Fruit fly (Drosophila melanogaster) Kc167 (cell line): ENCODE results near the gene tral.

ENCODE experiments used
- Sin3A ChIP-seq: fragments of >200 bp; optimal IDR thresholded peaks from 2 replicates; lab custom pipeline; 2018; ENCODE audit warnings: missing external identifiers
- h ChIP-seq: fragments of >200 bp; optimal IDR thresholded peaks from 3 replicates; lab custom pipeline; 2018; ENCODE audit warnings: missing external identifiers
- insv ChIP-seq: fragments of >200 bp; optimal IDR thresholded peaks from 3 replicates; lab custom pipeline; 2018; ENCODE audit warnings: missing external identifiers
- psq ChIP-seq: fragments of >200 bp; optimal IDR thresholded peaks from 2 replicates; lab custom pipeline; 2017; ENCODE audit warnings: missing external identifiers
- ttk ChIP-seq: sonication (Bioruptor generic); optimal IDR thresholded peaks from 2 replicates; lab custom pipeline; 2017; ENCODE audit warnings: missing external identifiers

DNA sequence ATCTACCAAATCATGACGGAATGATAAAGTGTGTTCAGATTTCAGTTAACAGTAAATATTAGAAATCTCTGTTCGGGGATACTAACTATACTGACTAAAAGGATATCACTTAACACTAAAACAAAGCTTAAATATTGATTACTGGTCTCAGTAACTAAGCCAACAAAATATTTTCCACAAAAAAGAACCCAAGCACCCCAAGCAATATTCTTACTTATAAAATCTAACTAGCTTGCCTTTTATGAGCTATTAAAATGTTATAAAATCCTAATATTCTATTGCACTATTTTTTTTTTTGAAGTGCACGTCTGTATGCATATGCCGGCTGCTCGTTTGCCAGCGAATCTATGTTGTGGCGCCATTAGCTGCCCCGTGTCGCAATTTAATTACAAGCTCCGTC, 34.6 kb downstream of the tral start:
- TF ChIP-seq ttk (lab: Kevin White, UChicago) = no peak
- no peak for TF ChIP-seq h (lab: Kevin White, UChicago)
- no peak for TF ChIP-seq Sin3A (lab: Kevin White, UChicago)
- no peak for TF ChIP-seq insv (lab: Kevin White, UChicago)
- no peak for TF ChIP-seq psq (lab: Kevin White, UChicago)
